Fruit fly (Drosophila melanogaster): ENCODE measurements around the gene Dh44.
A peak's percentile ranks its signal among the peaks of the same experiment; 100 is the strongest.

The Dh44 gene

DNA sequence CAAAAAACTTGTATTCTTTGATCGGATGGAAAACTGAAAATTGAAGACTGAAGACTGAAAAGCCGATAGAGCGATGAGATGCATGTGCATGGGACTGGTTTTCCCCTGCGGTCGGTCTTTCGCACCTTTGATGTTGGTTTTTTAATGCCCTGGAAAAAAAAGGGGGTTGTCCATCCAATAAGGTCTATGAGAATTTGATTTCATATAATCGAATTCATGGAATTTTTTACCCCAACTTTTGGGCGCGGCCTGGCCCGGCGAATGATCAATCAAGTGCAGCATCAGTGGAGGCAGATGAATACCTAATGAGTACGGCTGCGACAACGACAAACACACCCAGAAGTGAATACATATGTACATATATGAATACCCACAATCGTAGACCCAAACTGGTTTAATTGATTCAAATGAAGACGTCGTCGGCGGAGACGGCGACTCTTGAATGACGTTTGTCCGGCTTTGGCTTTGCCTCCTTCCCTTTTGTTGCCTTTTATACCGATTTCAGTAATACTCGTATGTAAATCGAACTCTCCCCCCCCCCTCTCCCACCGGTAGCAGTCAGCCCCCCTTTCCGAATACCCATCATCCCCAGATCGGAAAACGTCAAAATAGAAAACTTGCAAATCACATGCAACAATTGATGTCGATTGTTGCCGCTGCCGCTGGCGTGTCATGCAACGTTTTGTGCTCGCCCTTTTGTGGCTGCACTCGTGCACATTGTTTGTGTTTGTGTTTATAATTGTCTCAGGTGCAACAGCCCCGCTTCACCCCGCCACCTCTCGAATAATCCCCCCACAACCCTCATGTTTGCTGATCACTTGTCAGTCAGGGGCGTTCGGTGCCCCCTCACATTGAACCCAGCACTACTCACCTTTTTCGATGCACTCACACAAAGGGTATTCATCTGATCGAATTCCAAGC, 34.7 kb upstream of the Dh44 start:
- TF ChIP-seq CG12768 (GFP tag; optimal IDR thresholded peaks at IDR 0.05) (no peak), kay (GFP tag; ENCODE audit: borderline replicate concordance) (no peak)

DNA sequence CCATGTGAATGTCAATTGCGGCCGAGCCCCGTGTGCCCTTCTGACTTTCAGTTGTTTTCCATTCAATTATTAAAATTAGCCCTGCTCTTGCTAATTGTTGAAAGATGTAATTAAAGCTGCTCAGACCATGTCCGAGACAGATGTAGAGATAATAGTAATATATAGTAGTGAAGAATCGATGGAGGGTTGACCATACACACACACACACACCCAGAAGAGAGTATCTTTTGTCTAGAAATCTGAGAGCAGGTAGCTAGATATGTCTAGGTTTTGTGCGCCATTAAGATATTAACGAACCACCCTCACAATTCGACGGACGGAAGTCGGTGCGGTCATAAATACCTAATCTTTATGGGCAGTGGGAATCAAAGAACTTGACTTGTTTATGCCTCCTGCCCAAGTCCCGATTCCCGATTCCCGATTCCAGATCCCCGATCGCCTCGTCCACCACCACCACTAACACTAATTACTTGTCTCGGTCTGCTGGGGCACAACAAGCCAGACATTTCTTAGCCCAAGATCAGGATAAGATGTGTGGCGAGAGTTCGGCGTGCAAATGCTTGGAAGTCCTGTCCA, 33.4 kb upstream of the Dh44 start:
- TF ChIP-seq CG11617 (GFP tag; optimal IDR thresholded peaks at IDR 0.05) (no peak), cnc (optimal IDR thresholded peaks at IDR 0.05) (no peak), kay (GFP tag; ENCODE audit: borderline replicate concordance) (no peak), CG14711 (tag; optimal IDR thresholded peaks at IDR 0.05) (no peak), CG5204 (GFP tag; optimal IDR thresholded peaks at IDR 0.05) (no peak), CG1620 (GFP tag; optimal IDR thresholded peaks at IDR 0.05) (no peak)

DNA sequence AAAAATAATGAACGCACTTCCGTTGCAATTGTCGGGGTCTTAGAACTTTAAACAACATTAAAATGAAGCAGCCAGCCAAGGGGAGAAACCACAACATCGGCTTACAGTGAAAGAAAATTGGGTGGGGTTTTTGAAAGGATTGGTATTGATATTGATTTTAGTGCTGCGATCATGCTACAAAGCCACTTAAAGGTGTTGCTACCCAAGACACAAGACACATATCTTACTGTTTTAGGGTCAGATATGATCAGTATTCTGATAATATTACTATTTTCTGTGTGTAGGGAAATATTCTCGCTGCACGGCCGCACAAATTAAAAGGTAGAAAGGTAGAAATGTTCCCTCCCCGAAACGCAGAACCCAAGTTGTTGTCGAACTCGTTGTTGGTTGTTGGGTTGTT, 32.9 kb upstream of the Dh44 start:
- TF ChIP-seq ovo (GFP tag; optimal IDR thresholded peaks at IDR 0.05) (no peak), CG1620 (GFP tag; optimal IDR thresholded peaks at IDR 0.05) (no peak), toe (GFP tag; optimal IDR thresholded peaks at IDR 0.05) (no peak), CG14711 (tag; optimal IDR thresholded peaks at IDR 0.05) (no peak), cnc (optimal IDR thresholded peaks at IDR 0.05) (no peak)

DNA sequence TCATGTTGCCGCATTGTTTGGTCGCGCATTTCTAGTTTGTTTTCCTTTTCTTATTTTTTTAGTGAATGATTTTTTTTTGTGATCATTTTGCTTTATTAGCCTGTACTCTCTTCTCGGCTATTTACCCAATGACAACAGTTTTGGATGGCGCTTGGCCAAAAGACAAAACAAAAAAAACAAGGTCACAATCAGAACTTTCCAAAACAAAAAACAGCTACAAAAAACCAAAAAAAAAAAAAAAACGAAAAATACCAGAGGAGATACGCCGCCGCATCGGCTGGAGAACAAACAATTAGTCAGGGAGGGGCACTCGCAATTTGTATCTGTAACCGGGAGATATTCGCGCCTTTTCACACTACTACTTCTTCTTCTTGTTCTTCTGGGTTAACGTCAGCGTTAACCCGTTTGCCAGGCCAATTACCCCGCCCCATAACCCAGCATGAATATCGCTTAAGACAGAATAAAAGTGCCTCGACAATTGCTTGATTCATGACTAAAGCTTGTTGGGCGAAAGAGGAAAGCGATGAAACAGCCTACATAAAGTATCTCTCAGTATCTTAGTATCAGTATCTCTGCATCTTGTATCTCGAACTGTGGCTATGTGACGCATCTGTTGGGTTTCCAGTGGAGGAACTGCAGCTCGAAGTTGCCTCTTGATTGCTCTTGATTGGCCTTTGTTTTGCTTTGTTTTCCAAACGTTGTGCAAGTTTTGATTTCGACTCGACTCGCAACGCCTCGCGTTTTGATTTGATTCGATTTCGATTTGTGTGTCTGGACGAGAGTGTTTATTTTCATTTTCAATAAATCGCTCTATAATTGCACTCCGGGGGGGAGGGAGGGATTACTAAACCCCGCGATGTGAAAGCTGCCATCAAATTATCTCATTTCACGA, 30.8 kb upstream of the Dh44 start:
- TF ChIP-seq pad (GFP tag; optimal IDR thresholded peaks at IDR 0.05) (no peak), cic (GFP tag; optimal IDR thresholded peaks at IDR 0.05) (no peak), CG33017 (tag; optimal IDR thresholded peaks at IDR 0.05) (no peak), CG7045 (GFP tag; optimal IDR thresholded peaks at IDR 0.05) (no peak), CG1620 (GFP tag; optimal IDR thresholded peaks at IDR 0.05) (no peak), CG5204 (GFP tag; optimal IDR thresholded peaks at IDR 0.05) (no peak), CG7101 (tag; optimal IDR thresholded peaks at IDR 0.05) (no peak)

DNA sequence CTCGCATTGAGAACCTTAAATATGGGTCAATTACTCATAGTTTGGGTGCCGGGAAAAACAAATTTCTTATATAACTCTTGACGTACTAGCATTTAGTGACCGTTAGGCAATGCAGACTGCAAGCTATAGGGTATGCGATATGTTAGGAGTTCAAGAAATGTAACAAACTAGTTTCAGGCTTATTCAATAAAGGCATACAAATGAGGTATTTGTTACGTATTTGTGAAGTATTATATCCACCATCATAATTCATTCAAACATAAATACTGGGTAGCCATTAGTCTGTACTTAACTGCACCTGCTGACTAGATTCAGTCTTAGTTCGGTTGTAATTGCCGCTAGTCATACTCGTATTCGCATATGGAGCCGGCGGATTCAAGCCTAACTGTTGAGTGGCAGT, 29.8 kb upstream of the Dh44 start:
- TF ChIP-seq CG5204 (GFP tag; optimal IDR thresholded peaks at IDR 0.05) (no peak), Crg-1 (GFP tag; optimal IDR thresholded peaks at IDR 0.05) (no peak), cnc (optimal IDR thresholded peaks at IDR 0.05) (no peak), CG33017 (tag; optimal IDR thresholded peaks at IDR 0.05) (no peak), cic (GFP tag; optimal IDR thresholded peaks at IDR 0.05) (no peak), CG11617 (GFP tag; optimal IDR thresholded peaks at IDR 0.05) (no peak), CG14711 (tag; optimal IDR thresholded peaks at IDR 0.05) (no peak), tj (GFP tag; optimal IDR thresholded peaks at IDR 0.05) (no peak), Hr96 (GFP tag; optimal IDR thresholded peaks at IDR 0.05) (no peak), toe (GFP tag; optimal IDR thresholded peaks at IDR 0.05) (no peak), CG1620 (GFP tag; optimal IDR thresholded peaks at IDR 0.05) (no peak), Clk (GFP tag; optimal IDR thresholded peaks at IDR 0.05) (no peak), CG12768 (GFP tag; optimal IDR thresholded peaks at IDR 0.05) (no peak), bab1 (GFP tag; optimal IDR thresholded peaks at IDR 0.05) (no peak), CG7045 (GFP tag; optimal IDR thresholded peaks at IDR 0.05) (no peak)

DNA sequence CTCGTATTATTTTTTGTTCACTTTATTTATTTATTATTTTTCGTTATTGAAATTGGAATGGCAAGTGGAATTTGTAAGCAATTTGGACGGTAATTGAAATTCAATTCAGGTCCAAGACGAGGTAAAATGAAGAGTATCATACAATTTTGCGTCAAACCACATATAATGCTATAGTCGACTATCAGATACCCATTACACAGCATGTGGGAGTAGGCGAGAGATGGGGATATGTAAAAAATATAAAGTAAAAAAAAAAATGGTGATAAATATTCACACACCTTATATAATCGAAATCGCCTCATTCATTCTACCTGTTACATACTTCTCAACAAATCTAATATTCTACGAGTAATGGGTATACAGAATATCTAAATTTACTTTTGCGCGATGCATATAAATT, 25.8 kb upstream of the Dh44 start:
- TF ChIP-seq bab1 (GFP tag; optimal IDR thresholded peaks at IDR 0.05) (peak; percentile 10), tj (GFP tag; optimal IDR thresholded peaks at IDR 0.05) (peak; percentile 10), CG7101 (tag; optimal IDR thresholded peaks at IDR 0.05) (no peak)

DNA sequence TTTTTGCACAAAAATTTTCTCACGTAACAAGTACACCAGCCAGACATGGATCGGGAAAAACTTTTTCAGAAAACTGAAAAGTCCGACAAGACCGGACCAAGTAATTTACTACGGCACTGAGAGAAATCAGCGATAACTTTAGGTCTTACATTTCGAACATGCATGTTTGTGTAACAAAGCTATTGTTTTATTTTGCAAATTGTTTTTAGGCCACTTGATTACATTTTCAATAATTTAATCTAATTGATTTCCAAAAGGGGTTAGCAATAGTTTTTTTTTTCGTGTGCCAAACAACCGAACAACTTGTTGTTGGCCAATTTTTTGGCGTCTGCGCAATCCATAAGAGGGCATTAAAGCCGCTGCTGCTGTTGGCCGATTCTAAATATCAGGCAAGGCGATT, 24.9 kb upstream of the Dh44 start:
- TF ChIP-seq Hr96 (GFP tag; optimal IDR thresholded peaks at IDR 0.05) (no peak), Clk (GFP tag; optimal IDR thresholded peaks at IDR 0.05) (no peak), bab1 (GFP tag; optimal IDR thresholded peaks at IDR 0.05) (no peak), Crg-1 (GFP tag; optimal IDR thresholded peaks at IDR 0.05) (no peak), CG33017 (tag; optimal IDR thresholded peaks at IDR 0.05) (no peak), CG5204 (GFP tag; optimal IDR thresholded peaks at IDR 0.05) (no peak), cic (GFP tag; optimal IDR thresholded peaks at IDR 0.05) (no peak), kay (GFP tag; ENCODE audit: borderline replicate concordance) (no peak), toe (GFP tag; optimal IDR thresholded peaks at IDR 0.05) (no peak), CG7045 (GFP tag; optimal IDR thresholded peaks at IDR 0.05) (no peak), CG1620 (GFP tag; optimal IDR thresholded peaks at IDR 0.05) (no peak), CG7101 (tag; optimal IDR thresholded peaks at IDR 0.05) (no peak), tj (GFP tag; optimal IDR thresholded peaks at IDR 0.05) (no peak), Mnt (GFP tag; optimal IDR thresholded peaks at IDR 0.05) (no peak), CG11617 (GFP tag; optimal IDR thresholded peaks at IDR 0.05) (no peak), ovo (GFP tag; optimal IDR thresholded peaks at IDR 0.05) (no peak), pad (GFP tag; optimal IDR thresholded peaks at IDR 0.05) (no peak), CG12768 (GFP tag; optimal IDR thresholded peaks at IDR 0.05) (no peak), cnc (optimal IDR thresholded peaks at IDR 0.05) (no peak)
